Fruit fly (Drosophila melanogaster): ENCODE results near the gene Ets96B.

Ets96B gene

DNA sequence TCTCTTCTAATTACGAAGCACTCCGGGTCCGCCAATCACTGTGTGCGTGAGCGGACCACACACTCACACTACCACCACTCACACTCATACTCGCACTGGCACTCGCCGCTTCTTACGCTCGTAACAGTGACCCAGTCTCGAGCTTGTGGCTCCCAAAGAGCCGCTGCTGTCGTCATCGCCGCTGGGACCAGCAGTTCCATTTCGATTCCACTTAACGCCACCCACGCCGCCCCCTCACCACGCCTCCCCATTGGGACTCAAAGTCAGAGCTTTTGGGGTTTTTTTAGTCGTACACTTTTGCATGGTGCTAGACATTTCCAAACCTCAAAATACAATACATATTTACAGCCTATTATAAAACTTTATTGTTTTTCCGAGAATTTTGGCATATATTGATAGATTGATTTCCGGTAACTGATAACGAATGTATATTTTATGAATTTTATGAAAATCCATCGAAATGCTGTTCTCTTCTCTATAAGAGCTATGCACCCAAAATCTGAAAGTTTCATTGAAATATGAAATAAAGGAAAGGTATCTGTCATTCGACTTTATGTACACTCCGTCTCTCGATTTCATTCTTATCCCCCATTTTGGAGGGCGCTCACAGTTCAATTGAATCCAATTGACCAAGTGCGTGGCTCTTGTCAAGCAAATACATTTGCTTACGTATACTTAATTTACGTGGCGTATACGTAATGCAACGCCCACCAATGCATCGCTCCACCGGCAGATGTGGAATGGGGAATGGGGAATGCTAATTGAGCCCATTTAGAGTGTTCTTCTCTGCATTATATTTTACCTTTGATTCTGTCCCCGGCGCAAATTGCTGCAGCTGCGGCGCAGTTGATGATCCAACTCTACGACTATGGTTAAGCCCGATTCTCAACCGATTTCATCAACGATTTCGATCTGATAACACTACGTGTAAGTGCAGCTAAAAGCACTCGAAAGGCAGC is 16.3 kb upstream of the Ets96B start, which contains the start of gene CG42331 (continued):
- TF ChIP-seq Blimp-1 (GFP tag; optimal IDR thresholded peaks at IDR 0.05): no peak
- TF ChIP-seq zfh2 (GFP tag; optimal IDR thresholded peaks at IDR 0.05): peak; percentile 28
- TF ChIP-seq Lim3 (GFP tag; IDR thresholded peaks at IDR 0.05): no peak
- no peak for TF ChIP-seq CG9215 (GFP tag; IDR thresholded peaks at IDR 0.05)
- peak; percentile 57 for TF ChIP-seq CG17359 (tag; optimal IDR thresholded peaks at IDR 0.05)
- peak; percentile 92 for TF ChIP-seq sug (tag; optimal IDR thresholded peaks at IDR 0.05)
- no peak for TF ChIP-seq danr (GFP tag; IDR thresholded peaks at IDR 0.05)
- no peak for TF ChIP-seq CG3726 (GFP tag; IDR thresholded peaks at IDR 0.05)
- no peak for TF ChIP-seq CG30020 (tag; optimal IDR thresholded peaks at IDR 0.05)
- no peak for TF ChIP-seq CG6765 (GFP tag; optimal IDR thresholded peaks at IDR 0.05)
- TF ChIP-seq CG13624 (GFP tag; optimal IDR thresholded peaks at IDR 0.05): peak; percentile 63
- TF ChIP-seq Gug (GFP tag; IDR thresholded peaks at IDR 0.05): no peak; the same call in 3 of the 4 replicates
- TF ChIP-seq CG9727 (GFP tag; optimal IDR thresholded peaks at IDR 0.05): peak; percentile 55
- no peak for TF ChIP-seq HLH54F (GFP tag; optimal IDR thresholded peaks at IDR 0.05)
- TF ChIP-seq CG12659 (GFP tag; optimal IDR thresholded peaks at IDR 0.05): peak; percentile 63
- TF ChIP-seq CG17802 (tag; optimal IDR thresholded peaks at IDR 0.05): no peak
- TF ChIP-seq CG7745 (tag; optimal IDR thresholded peaks at IDR 0.05): no peak
- no peak for TF ChIP-seq lbe (GFP tag; optimal IDR thresholded peaks at IDR 0.05)
- TF ChIP-seq Drgx (GFP tag; IDR thresholded peaks at IDR 0.05): no peak
- TF ChIP-seq cg (GFP tag; optimal IDR thresholded peaks at IDR 0.05): peak; percentile 76
- no peak for TF ChIP-seq fru (optimal IDR thresholded peaks at IDR 0.05)
- TF ChIP-seq CG2875 (GFP tag; optimal IDR thresholded peaks at IDR 0.05): peak; percentile 42
- TF ChIP-seq CG7839 (tag; optimal IDR thresholded peaks at IDR 0.05): peak; percentile 81
- peak; percentile 28; the same call in 1 of the 2 replicates for TF ChIP-seq sob (GFP tag; IDR thresholded peaks at IDR 0.05)
- TF ChIP-seq CG8478 (optimal IDR thresholded peaks at IDR 0.05): no peak
- no peak for TF ChIP-seq CG3838 (GFP tag; optimal IDR thresholded peaks at IDR 0.05)
- no peak for TF ChIP-seq otp (GFP tag; IDR thresholded peaks at IDR 0.05)
- TF ChIP-seq Abd-B (GFP tag; optimal IDR thresholded peaks at IDR 0.05): peak; percentile 54
- 0 out of 3 replicates have a peak, but pooled peaks have one; percentile 33 for TF ChIP-seq CG11093 (GFP tag; IDR thresholded peaks at IDR 0.05)
- TF ChIP-seq zen2 (GFP tag; IDR thresholded peaks at IDR 0.05; ENCODE audit: partially characterized antibody): 0 out of 3 replicates have a peak, but pooled peaks have one; percentile 40
- peak; percentile 24 for TF ChIP-seq odd (GFP tag; optimal IDR thresholded peaks at IDR 0.05)
- peak; percentile 24 for TF ChIP-seq mirr (GFP tag; optimal IDR thresholded peaks at IDR 0.05)
- TF ChIP-seq Deaf1 (tag; optimal IDR thresholded peaks at IDR 0.05): peak; percentile 23
- TF ChIP-seq CG7987 (GFP tag; optimal IDR thresholded peaks at IDR 0.05): no peak
- peak; percentile 38 for TF ChIP-seq bcd (GFP tag; optimal IDR thresholded peaks at IDR 0.05)
- no peak for TF ChIP-seq Kr (GFP tag; optimal IDR thresholded peaks at IDR 0.05)
- no peak for TF ChIP-seq Mrtf (GFP tag; IDR thresholded peaks at IDR 0.05)
- no peak for TF ChIP-seq CG4282 (GFP tag; optimal IDR thresholded peaks at IDR 0.05)
- no peak for TF ChIP-seq CG43689 (GFP tag; IDR thresholded peaks at IDR 0.05)
- no peak for TF ChIP-seq p53 (GFP tag; optimal IDR thresholded peaks at IDR 0.05)
- TF ChIP-seq unpg (GFP tag; optimal IDR thresholded peaks at IDR 0.05): peak; percentile 70
- TF ChIP-seq onecut (GFP tag; IDR thresholded peaks at IDR 0.05): peak; percentile 25; the same call in 1 of the 2 replicates
- peak; percentile 57; the same call in 1 of the 2 replicates for TF ChIP-seq CG6689 (GFP tag; IDR thresholded peaks at IDR 0.05)
- TF ChIP-seq Sin3A (optimal IDR thresholded peaks at IDR 0.05): no peak
- peak; percentile 42; the same call in 1 of the 2 replicates for TF ChIP-seq HLH3B (GFP tag; IDR thresholded peaks at IDR 0.05)
- no peak for TF ChIP-seq MTF-1 (GFP tag; optimal IDR thresholded peaks at IDR 0.05; ENCODE audit: borderline replicate concordance)
- peak; percentile 28 for TF ChIP-seq CG10267 (tag; optimal IDR thresholded peaks at IDR 0.05)
- no peak for TF ChIP-seq CG8290 (GFP tag; optimal IDR thresholded peaks at IDR 0.05)
- TF ChIP-seq CG8290 (tag; optimal IDR thresholded peaks at IDR 0.05): peak in 1 of 2 experiments; percentile 27
- TF ChIP-seq Hmr (GFP tag; optimal IDR thresholded peaks at IDR 0.05): peak; percentile 81
